Worm (Caenorhabditis elegans): Measurements from ENCODE around the gene rhgf-2.
"Not testable (repeated sequence)": the region's sequence is repeated elsewhere in the genome, so short reads cannot be mapped to it uniquely, and the experiment has no call there.

ce11 chrII:4168404-4168803, 67.8 kb downstream of the rhgf-2 start, which contains the start of gene R03H10.4:
- TF ChIP-seq ama-1 (optimal IDR thresholded peaks at IDR 0.05); F13H6.1 (tag; optimal IDR thresholded peaks at IDR 0.05): not testable (repeated sequence)
